Fruit fly (Drosophila melanogaster): ENCODE measurements around the gene CG43246.

dm6 chr3L:14497479-14497878 is 39.0 kb upstream of the CG43246 start:
- TF ChIP-seq tap (tag; optimal IDR thresholded peaks at IDR 0.05) (no peak), CG12659 (GFP tag; optimal IDR thresholded peaks at IDR 0.05) (no peak)
